Worm (Caenorhabditis elegans) whole organism, midembryonic: Measurements from ENCODE around the gene C55A6.1.

Experiments
- T22C8.4 ChIP-seq: fragments of 200-800 bp; sonication (Bioruptor generic); IDR thresholded peaks from 2 replicates; pipeline ENCODE4 v1.3.6; 2022; ENCODE audit warnings: missing genetic modification characterization, missing compliant biosample characterization
- cog-1 ChIP-seq: sonication (generic microtip); optimal IDR thresholded peaks from 2 replicates; lab custom pipeline; 2016; ENCODE audit warnings: missing genetic modification characterization, missing compliant biosample characterization
- flt-1 ChIP-seq: fragments of 200-800 bp; sonication (Bioruptor generic); IDR thresholded peaks from 2 replicates; pipeline ENCODE4 v1.3.6; 2022; ENCODE audit warnings: missing genetic modification characterization, missing compliant biosample characterization
- ref-1 ChIP-seq: fragments of 200-800 bp; sonication (Bioruptor generic); conservative IDR thresholded peaks from 2 replicates; pipeline ENCODE4 v1.3.6; 2022; ENCODE audit warnings: missing genetic modification reagents, missing genetic modification characterization, missing compliant biosample characterization
- tab-1 ChIP-seq: fragments of 200-800 bp; sonication (Bioruptor generic); IDR thresholded peaks from 2 replicates; pipeline ENCODE4 v1.3.6; 2022; ENCODE audit warnings: missing genetic modification characterization, missing compliant biosample characterization
- ztf-23 ChIP-seq: fragments of 200-800 bp; sonication (Bioruptor generic); IDR thresholded peaks from 2 replicates; pipeline ENCODE4 v1.3.6; 2022; ENCODE audit warnings: missing genetic modification reagents, missing genetic modification characterization, missing compliant biosample characterization
- ztf-29 ChIP-seq: fragments of 200-800 bp; sonication (Bioruptor generic); IDR thresholded peaks from 2 replicates; pipeline ENCODE4 v1.3.6; 2022; ENCODE audit warnings: missing genetic modification reagents, missing genetic modification characterization, missing compliant biosample characterization

DNA sequence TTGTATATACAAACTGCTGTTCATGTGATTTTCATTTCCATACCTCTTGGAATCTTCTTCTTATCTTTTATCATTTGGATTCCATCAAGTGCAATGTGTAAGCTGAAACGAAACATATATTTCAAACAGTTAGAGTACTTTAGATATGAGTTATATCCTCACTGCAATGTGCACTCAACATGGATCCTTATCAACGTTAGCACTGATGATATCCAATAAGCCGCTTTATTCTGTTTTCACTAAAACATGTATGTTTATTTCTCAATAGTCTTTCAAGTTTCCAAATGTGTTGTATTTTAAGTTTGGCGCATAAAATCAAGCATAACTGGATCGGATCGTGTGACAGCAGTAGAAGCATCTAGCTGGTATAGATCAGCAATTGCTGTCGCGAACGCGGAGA is 18.1 kb downstream of the C55A6.1 start, which contains the start of gene T11F9.10:
- TF ChIP-seq ref-1 = no peak
- no peak for TF ChIP-seq flt-1 (GFP tag; lab: Robert Waterston, UW)
- no peak for TF ChIP-seq ztf-29 (GFP tag; lab: Robert Waterston, UW)
- no peak for TF ChIP-seq cog-1 (tag; lab: Kevin White, UChicago)
- no peak for TF ChIP-seq T22C8.4 (GFP tag; lab: Robert Waterston, UW)
- TF ChIP-seq ztf-23 (GFP tag; lab: Robert Waterston, UW) = no peak
- no peak for TF ChIP-seq tab-1 (GFP tag; lab: Robert Waterston, UW)
